Worm (Caenorhabditis elegans): ENCODE results near the gene srt-30.

Gene srt-30

ce11 chrV:3766904-3767303 lies 33.4 kb downstream of the srt-30 start, which contains the start of gene Y39H10A.1:
Gene Y39H10A.1, plus strand, starts transcription at chrV:3767204.
- peak; percentile 45 for TF ChIP-seq aha-1 (tag)
- TF ChIP-seq nhr-237 (tag; optimal IDR thresholded peaks at IDR 0.05): no peak
- TF ChIP-seq snpc-1.2 (GFP tag; IDR thresholded peaks at IDR 0.05): no peak
- no peak for TF ChIP-seq skn-1 (tag; optimal IDR thresholded peaks at IDR 0.05)

ce11 chrV:3761829-3762228 lies 38.4 kb downstream of the srt-30 start:
- no peak for TF ChIP-seq unc-62 (GFP tag; optimal IDR thresholded peaks at IDR 0.05 in 1 of 2)
- TF ChIP-seq unc-62 (tag; optimal IDR thresholded peaks at IDR 0.05): no peak
- no peak for TF ChIP-seq tag-97 (GFP tag; IDR thresholded peaks at IDR 0.05)
- TF ChIP-seq ceh-28 (tag; optimal IDR thresholded peaks at IDR 0.05): no peak
- no peak for TF ChIP-seq dmd-9 (GFP tag; IDR thresholded peaks at IDR 0.05)
- TF ChIP-seq lim-7 (GFP tag; IDR thresholded peaks at IDR 0.05): no peak
- TF ChIP-seq aha-1 (tag): peak; percentile 90

ce11 chrV:3760839-3761238 lies 39.4 kb downstream of the srt-30 start, which contains the start of gene oac-55:
Gene oac-55, plus strand, starts transcription at chrV:3761139.
- TF ChIP-seq nhr-11 (tag; optimal IDR thresholded peaks at IDR 0.05): no peak
- no peak for TF ChIP-seq nhr-41 (GFP tag; IDR thresholded peaks at IDR 0.05)
- TF ChIP-seq zfp-2 (tag; optimal IDR thresholded peaks at IDR 0.05): no peak
- TF ChIP-seq dmd-8 (GFP tag; IDR thresholded peaks at IDR 0.05): no peak
- TF ChIP-seq tra-1 (GFP tag; IDR thresholded peaks at IDR 0.05): no peak
- no peak for TF ChIP-seq aly-2 (tag; optimal IDR thresholded peaks at IDR 0.05)
- TF ChIP-seq nhr-42 (GFP tag; IDR thresholded peaks at IDR 0.05): no peak
- no peak for TF ChIP-seq lir-3 (tag; optimal IDR thresholded peaks at IDR 0.05)
- no peak for TF ChIP-seq egl-43 (GFP tag; IDR thresholded peaks at IDR 0.05)

ce11 chrV:3759419-3759915 lies 40.8 kb downstream of the srt-30 start, which contains the start of gene chk-1:
Gene chk-1, minus strand, starts transcription at chrV:3759469.
- TF ChIP-seq lin-39 (tag; optimal IDR thresholded peaks at IDR 0.05): no peak
- TF ChIP-seq ztf-11 (tag; optimal IDR thresholded peaks at IDR 0.05): no peak
- TF ChIP-seq egl-43 (GFP tag; IDR thresholded peaks at IDR 0.05): no peak
- TF ChIP-seq aly-2 (tag; optimal IDR thresholded peaks at IDR 0.05): no peak
- TF ChIP-seq F10B5.3 (tag; optimal IDR thresholded peaks at IDR 0.05): no peak
- no peak for TF ChIP-seq ztf-7 (tag; optimal IDR thresholded peaks at IDR 0.05)
- TF ChIP-seq lir-3 (tag; optimal IDR thresholded peaks at IDR 0.05): no peak
- TF ChIP-seq nhr-76 (tag; optimal IDR thresholded peaks at IDR 0.05): no peak
- TF ChIP-seq nhr-10 (tag; optimal IDR thresholded peaks at IDR 0.05): no peak
- no peak for TF ChIP-seq madf-9 (GFP tag; conservative IDR thresholded peaks at IDR 0.05)
- no peak for TF ChIP-seq daf-8 (GFP tag; IDR thresholded peaks at IDR 0.05)
- no peak for TF ChIP-seq vab-7 (GFP tag; IDR thresholded peaks at IDR 0.05)
- TF ChIP-seq mes-2 (tag; optimal IDR thresholded peaks at IDR 0.05; ENCODE audit: poor library complexity, severe bottlenecking): peak; percentile 83
- TF ChIP-seq ceh-82 (tag; optimal IDR thresholded peaks at IDR 0.05): no peak
- no peak for TF ChIP-seq fkh-10 (GFP tag; optimal IDR thresholded peaks at IDR 0.05)
- no peak for TF ChIP-seq Y75B8A.6 (GFP tag; IDR thresholded peaks at IDR 0.05)
- no peak for TF ChIP-seq mxl-3 (GFP tag; optimal IDR thresholded peaks at IDR 0.05)
- TF ChIP-seq F26F4.8 (GFP tag; conservative IDR thresholded peaks at IDR 0.05): no peak
- no peak for TF ChIP-seq F49E8.2 (tag; optimal IDR thresholded peaks at IDR 0.05; ENCODE audit: borderline replicate concordance)
- TF ChIP-seq nhr-28 (tag; optimal IDR thresholded peaks at IDR 0.05): no peak
- TF ChIP-seq lsy-2 (tag; optimal IDR thresholded peaks at IDR 0.05): no peak
- TF ChIP-seq ceh-28 (tag; optimal IDR thresholded peaks at IDR 0.05): no peak
- no peak for TF ChIP-seq skn-1 (tag; optimal IDR thresholded peaks at IDR 0.05)
- no peak for TF ChIP-seq dve-1 (tag; optimal IDR thresholded peaks at IDR 0.05; ENCODE audit: insufficient read depth)
- TF ChIP-seq T20F7.1 (GFP tag; optimal IDR thresholded peaks at IDR 0.05): no peak
- TF ChIP-seq Y48G9A.11 (GFP tag; IDR thresholded peaks at IDR 0.05): peak; percentile 97
- no peak for TF ChIP-seq nhr-48 (tag; optimal IDR thresholded peaks at IDR 0.05)
- TF ChIP-seq ama-1 (optimal IDR thresholded peaks at IDR 0.05): no peak
- no peak for TF ChIP-seq zfp-3 (GFP tag; conservative IDR thresholded peaks at IDR 0.05)
- TF ChIP-seq hlh-30 (tag; optimal IDR thresholded peaks at IDR 0.05; ENCODE audit: insufficient read depth): peak; percentile 52
- no peak for TF ChIP-seq mdl-1 (tag; optimal IDR thresholded peaks at IDR 0.05)
- TF ChIP-seq arid-1 (GFP tag; conservative IDR thresholded peaks at IDR 0.05): no peak
- TF ChIP-seq saeg-2 (GFP tag; IDR thresholded peaks at IDR 0.05): no peak
